Worm (Caenorhabditis elegans) whole organism, L4 larva: ENCODE measurements around the gene mrps-5.
A peak's percentile ranks its signal among the peaks of the same experiment; 100 is the strongest.

Source experiments
- D1046.2 ChIP-seq: fragments of 200-800 bp; sonication (Bioruptor generic); IDR thresholded peaks from 2 replicates; pipeline ENCODE4 v1.3.6; 2022; ENCODE audit warnings: missing genetic modification characterization, missing compliant biosample characterization
- F44E2.7 ChIP-seq: fragments of 200-800 bp; sonication (Bioruptor generic); IDR thresholded peaks from 2 replicates; pipeline ENCODE4 v2.1.2; 2022; ENCODE audit warnings: missing genetic modification characterization, missing compliant biosample characterization
- R02D3.7 ChIP-seq: fragments of 150-350 bp; sonication (generic microtip); optimal IDR thresholded peaks from 3 replicates; lab custom pipeline; 2014; ENCODE audit warnings: missing biosample characterization, missing genetic modification characterization
- Y105C5A.15 ChIP-seq: fragments of 200-800 bp; sonication (Bioruptor generic); IDR thresholded peaks from 2 replicates; pipeline ENCODE4 v1.3.6; 2022; ENCODE audit warnings: missing genetic modification characterization, missing compliant biosample characterization
- Y5F2A.4 ChIP-seq: fragments of 200-800 bp; sonication (Bioruptor generic); optimal IDR thresholded peaks from 2 replicates; lab custom pipeline; 2018; ENCODE audit warnings: mild to moderate bottlenecking, missing genetic modification characterization, missing compliant biosample characterization
- ZK546.5 ChIP-seq, 2 experiments: sonication (generic microtip); optimal IDR thresholded peaks; 2 replicates each; lab custom pipeline; 2017; ENCODE audit warnings: missing biosample characterization in 2 of 2, missing genetic modification characterization in 2 of 2
- aha-1 ChIP-seq: fragments of 150-350 bp; peaks from one replicate; lab custom pipeline; 2014; ENCODE audit warnings: missing biosample characterization, missing genetic modification characterization
- ama-1 ChIP-seq: fragments of 150-350 bp; optimal IDR thresholded peaks from 2 replicates; lab custom pipeline; 2014; ENCODE audit warnings: inconsistent platforms, mixed read lengths
- arid-1 ChIP-seq: fragments of 200-800 bp; sonication (Bioruptor generic); conservative IDR thresholded peaks from 2 replicates; pipeline ENCODE4 v1.3.6; 2022; ENCODE audit warnings: missing genetic modification reagents, missing genetic modification characterization, missing compliant biosample characterization
- attf-4 ChIP-seq: sonication (generic microtip); optimal IDR thresholded peaks from 3 replicates; lab custom pipeline; 2017; ENCODE audit warnings: missing biosample characterization, missing genetic modification characterization
- ceh-20 ChIP-seq: fragments of 200-800 bp; sonication (Bioruptor generic); IDR thresholded peaks from 2 replicates; pipeline ENCODE4 v1.3.6; 2022; ENCODE audit warnings: missing genetic modification reagents, missing genetic modification characterization, missing compliant biosample characterization
- ceh-28 ChIP-seq: fragments of 150-350 bp; optimal IDR thresholded peaks from 2 replicates; lab custom pipeline; 2014; ENCODE audit warnings: missing biosample characterization, missing genetic modification reagents, missing genetic modification characterization
- ceh-32 ChIP-seq: sonication (generic microtip); optimal IDR thresholded peaks from 2 replicates; lab custom pipeline; 2016; ENCODE audit warnings: mild to moderate bottlenecking, missing genetic modification characterization, missing compliant biosample characterization; ENCODE audit not compliant: poor library complexity
- ceh-82 ChIP-seq: sonication (generic microtip); optimal IDR thresholded peaks from 2 replicates; lab custom pipeline; 2017; ENCODE audit warnings: missing biosample characterization, missing genetic modification characterization
- ces-1 ChIP-seq: fragments of 150-350 bp; sonication (generic microtip); optimal IDR thresholded peaks from 4 replicates; lab custom pipeline; 2014; ENCODE audit warnings: missing biosample characterization, missing genetic modification reagents, missing genetic modification characterization
- ctbp-1 ChIP-seq: fragments of 200-800 bp; sonication (Bioruptor generic); IDR thresholded peaks from 2 replicates; pipeline ENCODE4 v1.3.6; 2022; ENCODE audit warnings: missing genetic modification reagents, missing genetic modification characterization, missing compliant biosample characterization
- daf-16 ChIP-seq, 3 experiments: sonication (generic microtip); optimal IDR thresholded peaks; 2 replicates each; lab custom pipeline; 2016 to 2017; ENCODE audit warnings: missing genetic modification characterization in 3 of 3, missing genetic modification reagents in 3 of 3, mild to moderate bottlenecking in 2 of 3, missing compliant biosample characterization in 2 of 3, missing biosample characterization in 1 of 3, moderate library complexity in 1 of 3
- daf-19 ChIP-seq: fragments of 200-800 bp; sonication (Bioruptor generic); conservative IDR thresholded peaks from 2 replicates; pipeline ENCODE4 v1.3.6; 2022; ENCODE audit warnings: missing genetic modification characterization, missing compliant biosample characterization
- dmd-6 ChIP-seq: fragments of 200-800 bp; sonication (Bioruptor generic); IDR thresholded peaks from 2 replicates; pipeline ENCODE4 v1.3.6; 2022; ENCODE audit warnings: missing genetic modification reagents, missing genetic modification characterization, missing compliant biosample characterization
- dmd-8 ChIP-seq: fragments of 200-800 bp; sonication (Bioruptor generic); IDR thresholded peaks from 2 replicates; pipeline ENCODE4 v1.3.6; 2022; ENCODE audit warnings: missing genetic modification characterization, missing compliant biosample characterization
- dpl-1 ChIP-seq: fragments of 150-350 bp; optimal IDR thresholded peaks from 2 replicates; lab custom pipeline; 2014; ENCODE audit warnings: missing biosample characterization, missing genetic modification reagents, missing genetic modification characterization
- duxl-1 ChIP-seq: sonication (generic microtip); optimal IDR thresholded peaks from 2 replicates; lab custom pipeline; 2016; ENCODE audit warnings: mild to moderate bottlenecking, missing genetic modification characterization, moderate library complexity, missing compliant biosample characterization; ENCODE audit not compliant: poor library complexity
- hlh-30 ChIP-seq: sonication (generic microtip); optimal IDR thresholded peaks from 2 replicates; lab custom pipeline; 2017; ENCODE audit warnings: antibody characterized with exemption, mild to moderate bottlenecking, missing genetic modification characterization, missing compliant biosample characterization; ENCODE audit not compliant: insufficient read depth
- jun-1 ChIP-seq: fragments of 150-350 bp; optimal IDR thresholded peaks from 2 replicates; lab custom pipeline; 2014; ENCODE audit warnings: missing biosample characterization, missing genetic modification reagents, missing genetic modification characterization
- lin-1 ChIP-seq: fragments of 200-800 bp; sonication (Bioruptor generic); IDR thresholded peaks from 2 replicates; pipeline ENCODE4 v1.3.6; 2022; ENCODE audit warnings: missing genetic modification reagents, missing genetic modification characterization, missing compliant biosample characterization
- lin-29 ChIP-seq: fragments of 200-800 bp; sonication (Bioruptor generic); IDR thresholded peaks from 2 replicates; pipeline ENCODE4 v1.3.6; 2022; ENCODE audit warnings: missing genetic modification reagents, missing genetic modification characterization, missing compliant biosample characterization
- lir-3 ChIP-seq: sonication (generic microtip); optimal IDR thresholded peaks from 2 replicates; lab custom pipeline; 2016; ENCODE audit warnings: mild to moderate bottlenecking, missing genetic modification characterization, missing compliant biosample characterization
- lsy-2 ChIP-seq, 2 experiments: fragments of 150-350 bp in 1 of 2; sonication (generic microtip) in 1 of 2; optimal IDR thresholded peaks; 2 replicates each; lab custom pipeline; 2014 to 2017; ENCODE audit warnings: missing biosample characterization in 2 of 2, missing genetic modification characterization in 2 of 2
- mdl-1 ChIP-seq, 2 experiments: fragments of 150-350 bp in 1 of 2; sonication (generic microtip) in 1 of 2; optimal IDR thresholded peaks; 2 replicates each; lab custom pipeline; 2014 to 2017; ENCODE audit warnings: missing biosample characterization in 2 of 2, missing genetic modification characterization in 2 of 2
- mdt-29 ChIP-seq: fragments of 200-800 bp; sonication (Bioruptor generic); IDR thresholded peaks from 2 replicates; pipeline ENCODE4 v1.3.6; 2022; ENCODE audit warnings: missing genetic modification reagents, missing genetic modification characterization, missing compliant biosample characterization
- mep-1 ChIP-seq: fragments of 150-350 bp; sonication (generic microtip); optimal IDR thresholded peaks from 3 replicates; lab custom pipeline; 2014; ENCODE audit warnings: missing biosample characterization, missing genetic modification characterization
- mxl-3 ChIP-seq: fragments of 200-800 bp; sonication (Bioruptor generic); optimal IDR thresholded peaks from 2 replicates; lab custom pipeline; 2018; ENCODE audit warnings: mild to moderate bottlenecking, missing genetic modification characterization, missing compliant biosample characterization
- nhr-10 ChIP-seq: fragments of 150-350 bp; optimal IDR thresholded peaks from 2 replicates; lab custom pipeline; 2014; ENCODE audit warnings: missing biosample characterization, missing genetic modification characterization
- nhr-11 ChIP-seq: fragments of 150-350 bp; optimal IDR thresholded peaks from 2 replicates; lab custom pipeline; 2014; ENCODE audit warnings: missing biosample characterization, missing genetic modification characterization
- nhr-111 ChIP-seq: fragments of 200-800 bp; sonication (Bioruptor generic); optimal IDR thresholded peaks from 2 replicates; lab custom pipeline; 2018; ENCODE audit warnings: mild to moderate bottlenecking, missing genetic modification characterization, missing compliant biosample characterization
- nhr-25 ChIP-seq: sonication (generic microtip); optimal IDR thresholded peaks from 2 replicates; lab custom pipeline; 2017; ENCODE audit warnings: missing genetic modification characterization, mild to moderate bottlenecking, missing compliant biosample characterization, antibody characterized with exemption, moderate library complexity, borderline replicate concordance; ENCODE audit not compliant: insufficient read depth
- nhr-28 ChIP-seq: fragments of 150-350 bp; optimal IDR thresholded peaks from 2 replicates; lab custom pipeline; 2014; ENCODE audit warnings: missing biosample characterization, missing genetic modification characterization
- nhr-6 ChIP-seq: fragments of 150-350 bp; optimal IDR thresholded peaks from 2 replicates; lab custom pipeline; 2014; ENCODE audit warnings: missing biosample characterization, missing genetic modification characterization
- php-3 ChIP-seq: fragments of 200-800 bp; sonication (Bioruptor generic); IDR thresholded peaks from 2 replicates; pipeline ENCODE4 v1.3.6; 2022; ENCODE audit warnings: missing genetic modification reagents, missing genetic modification characterization, missing compliant biosample characterization
- saeg-2 ChIP-seq: fragments of 200-800 bp; sonication (Bioruptor generic); IDR thresholded peaks from 2 replicates; pipeline ENCODE4 v1.3.6; 2022; ENCODE audit warnings: missing genetic modification reagents, missing genetic modification characterization, missing compliant biosample characterization
- sdz-12 ChIP-seq: fragments of 200-800 bp; sonication (Bioruptor generic); optimal IDR thresholded peaks from 2 replicates; lab custom pipeline; 2018; ENCODE audit warnings: mild to moderate bottlenecking, missing genetic modification characterization, missing compliant biosample characterization
- set-16 ChIP-seq: fragments of 200-800 bp; sonication (Bioruptor generic); IDR thresholded peaks from 2 replicates; pipeline ENCODE4 v1.3.6; 2022; ENCODE audit warnings: missing genetic modification reagents, missing genetic modification characterization, missing compliant biosample characterization
- spr-1 ChIP-seq: sonication (generic microtip); optimal IDR thresholded peaks from 2 replicates; lab custom pipeline; 2016; ENCODE audit warnings: mild to moderate bottlenecking, missing genetic modification characterization, missing compliant biosample characterization
- spr-3 ChIP-seq: fragments of 200-800 bp; sonication (Bioruptor generic); optimal IDR thresholded peaks from 2 replicates; lab custom pipeline; 2018; ENCODE audit warnings: mild to moderate bottlenecking, missing genetic modification characterization, missing compliant biosample characterization
- tra-1 ChIP-seq: fragments of 200-800 bp; sonication (Bioruptor generic); IDR thresholded peaks from 2 replicates; pipeline ENCODE4 v1.3.6; 2022; ENCODE audit warnings: missing genetic modification reagents, missing genetic modification characterization, missing compliant biosample characterization
- unc-39 ChIP-seq: sonication (generic microtip); optimal IDR thresholded peaks from 2 replicates; lab custom pipeline; 2017; ENCODE audit warnings: missing biosample characterization, missing genetic modification characterization
- unc-62 ChIP-seq, 3 experiments: fragments of 150-350 bp in 1 of 3; sonication (generic microtip); optimal IDR thresholded peaks in 2 of 3; peaks in 1 of 3; 1 replicate in 1 of 3; 2 replicates in 2 of 3; lab custom pipeline; 2014 to 2017; ENCODE audit warnings: missing biosample characterization in 3 of 3, missing genetic modification characterization in 3 of 3, missing genetic modification reagents in 3 of 3, missing genotype in 1 of 3
- vab-7 ChIP-seq: fragments of 200-800 bp; sonication (Bioruptor generic); IDR thresholded peaks from 2 replicates; pipeline ENCODE4 v1.3.6; 2022; ENCODE audit warnings: missing genetic modification reagents, missing genetic modification characterization, missing compliant biosample characterization
- zip-2 ChIP-seq: fragments of 150-350 bp; optimal IDR thresholded peaks from 2 replicates; lab custom pipeline; 2014; ENCODE audit warnings: missing biosample characterization, missing genetic modification characterization
- ztf-11 ChIP-seq: fragments of 150-350 bp; optimal IDR thresholded peaks from 2 replicates; lab custom pipeline; 2014; ENCODE audit warnings: missing biosample characterization, missing genetic modification characterization
- ztf-7 ChIP-seq: fragments of 150-350 bp; optimal IDR thresholded peaks from 2 replicates; lab custom pipeline; 2014; ENCODE audit warnings: missing biosample characterization, missing genetic modification characterization

The mrps-5 gene

ce11 chrV:12528919-12529318, 34.4 kb upstream of the mrps-5 start (continued):
- TF ChIP-seq sdz-12 (GFP tag; lab: Kevin White, UChicago), result no peak
- no peak for TF ChIP-seq ces-1
- TF ChIP-seq dmd-8, result no peak
- no peak for TF ChIP-seq nhr-10 (tag; lab: Kevin White, UChicago)
- TF ChIP-seq duxl-1 (tag; lab: Kevin White, UChicago), result no peak
- TF ChIP-seq lir-3, result no peak
- peak in 1 of 2 experiments; percentile 99 for TF ChIP-seq unc-62 (GFP tag; optimal IDR thresholded peaks at IDR 0.05 in 1 of 2; lab: Kevin White, UChicago)
- TF ChIP-seq unc-62 (tag; optimal IDR thresholded peaks at IDR 0.05; lab: Kevin White, UChicago), result no peak
- no peak for TF ChIP-seq unc-39 (tag; lab: Kevin White, UChicago)
- TF ChIP-seq lin-29 (GFP tag; lab: Robert Waterston, UW), result no peak
- no peak for TF ChIP-seq set-16
- no peak for TF ChIP-seq ztf-11 (tag; lab: Kevin White, UChicago)
- TF ChIP-seq mdt-29 (GFP tag; lab: Robert Waterston, UW), result no peak
- TF ChIP-seq dmd-6, result peak; percentile 60
- no peak for TF ChIP-seq arid-1
- TF ChIP-seq lin-1 (GFP tag; lab: Robert Waterston, UW), result no peak
- no peak for TF ChIP-seq attf-4
- TF ChIP-seq D1046.2 (GFP tag; lab: Robert Waterston, UW), result no peak
- no peak for TF ChIP-seq F44E2.7
- TF ChIP-seq ztf-7 (tag; lab: Kevin White, UChicago), result no peak
- TF ChIP-seq php-3 (GFP tag; lab: Robert Waterston, UW), result no peak
- TF ChIP-seq ama-1 (lab: Kevin White, UChicago), result no peak
- no peak for TF ChIP-seq ceh-20 (GFP tag; lab: Robert Waterston, UW)
- no peak for TF ChIP-seq R02D3.7
- no peak for TF ChIP-seq Y105C5A.15 (GFP tag; lab: Robert Waterston, UW)
- TF ChIP-seq nhr-6 (tag; lab: Kevin White, UChicago), result peak; percentile 33
- TF ChIP-seq aha-1 (tag; lab: Kevin White, UChicago), result peak; percentile 86
- no peak for TF ChIP-seq dpl-1
- no peak for TF ChIP-seq spr-1 (tag; lab: Kevin White, UChicago)
- TF ChIP-seq mep-1 (tag; lab: Kevin White, UChicago), result peak; percentile 64
- TF ChIP-seq Y5F2A.4 (GFP tag; lab: Kevin White, UChicago), result no peak
- TF ChIP-seq ceh-82 (tag; lab: Kevin White, UChicago), result no peak
- TF ChIP-seq saeg-2 (GFP tag; lab: Robert Waterston, UW), result no peak
- TF ChIP-seq nhr-28 (tag; lab: Kevin White, UChicago), result peak; percentile 81
- peak; percentile 65 for TF ChIP-seq nhr-11
- no peak for TF ChIP-seq ZK546.5 (tag; optimal IDR thresholded peaks at IDR 0.05; lab: Kevin White, UChicago)
- TF ChIP-seq mdl-1 (tag; optimal IDR thresholded peaks at IDR 0.05; lab: Kevin White, UChicago), result peak; percentile 19 to 79
- TF ChIP-seq lsy-2 (tag; optimal IDR thresholded peaks at IDR 0.05; lab: Kevin White, UChicago), result peak; percentile 18 to 76
- no peak for TF ChIP-seq vab-7
- no peak for TF ChIP-seq daf-19 (GFP tag; lab: Robert Waterston, UW)
- no peak for TF ChIP-seq tra-1 (GFP tag; lab: Robert Waterston, UW)
- TF ChIP-seq hlh-30 (tag; lab: Kevin White, UChicago), result peak; percentile 80
- peak; percentile 71 for TF ChIP-seq nhr-25
- no peak for TF ChIP-seq daf-16 (GFP tag; optimal IDR thresholded peaks at IDR 0.05; lab: Kevin White, UChicago)
- peak; percentile 70 for TF ChIP-seq daf-16 (tag; optimal IDR thresholded peaks at IDR 0.05; lab: Kevin White, UChicago)
- no peak for TF ChIP-seq ceh-32 (tag; lab: Kevin White, UChicago)
- TF ChIP-seq mxl-3 (GFP tag; lab: Kevin White, UChicago), result peak; percentile 54
- no peak for TF ChIP-seq jun-1 (tag; lab: Kevin White, UChicago)
- no peak for TF ChIP-seq ceh-28 (tag; lab: Kevin White, UChicago)
- no peak for TF ChIP-seq nhr-111 (GFP tag; lab: Kevin White, UChicago)
- no peak for TF ChIP-seq ctbp-1
- no peak for TF ChIP-seq spr-3 (GFP tag; lab: Kevin White, UChicago)
- TF ChIP-seq zip-2 (tag; lab: Kevin White, UChicago), result no peak
